Worm (Caenorhabditis elegans) whole organism, L2 larva: ENCODE measurements around the gene sql-1.

ENCODE experiments used
- alr-1 ChIP-seq: fragments of 150-350 bp; optimal IDR thresholded peaks from 2 replicates; lab custom pipeline; 2014; ENCODE audit warnings: missing biosample characterization, missing genetic modification characterization
- blmp-1 ChIP-seq: sonication (generic microtip); optimal IDR thresholded peaks from 2 replicates; lab custom pipeline; 2017; ENCODE audit warnings: missing genetic modification characterization, mild to moderate bottlenecking, missing compliant biosample characterization, antibody characterized with exemption, moderate library complexity; ENCODE audit not compliant: insufficient read depth
- fos-1 ChIP-seq: fragments of 150-350 bp; optimal IDR thresholded peaks from 2 replicates; lab custom pipeline; 2014; ENCODE audit warnings: missing biosample characterization, missing genetic modification characterization
- lin-13 ChIP-seq: fragments of 150-350 bp; optimal IDR thresholded peaks from 2 replicates; lab custom pipeline; 2014; ENCODE audit warnings: missing biosample characterization, missing genetic modification reagents, missing genetic modification characterization
- nhr-21 ChIP-seq: fragments of 150-350 bp; optimal IDR thresholded peaks from 2 replicates; lab custom pipeline; 2014; ENCODE audit warnings: missing biosample characterization, missing genetic modification characterization
- nhr-237 ChIP-seq: fragments of 150-350 bp; optimal IDR thresholded peaks from 2 replicates; lab custom pipeline; 2014; ENCODE audit warnings: missing biosample characterization, missing genetic modification characterization
- nhr-77 ChIP-seq: fragments of 150-350 bp; optimal IDR thresholded peaks from 2 replicates; lab custom pipeline; 2014; ENCODE audit warnings: missing biosample characterization, missing genetic modification characterization
- unc-62 ChIP-seq: fragments of 150-350 bp; optimal IDR thresholded peaks from 2 replicates; lab custom pipeline; 2014; ENCODE audit warnings: missing biosample characterization, missing genetic modification reagents, missing genetic modification characterization

DNA sequence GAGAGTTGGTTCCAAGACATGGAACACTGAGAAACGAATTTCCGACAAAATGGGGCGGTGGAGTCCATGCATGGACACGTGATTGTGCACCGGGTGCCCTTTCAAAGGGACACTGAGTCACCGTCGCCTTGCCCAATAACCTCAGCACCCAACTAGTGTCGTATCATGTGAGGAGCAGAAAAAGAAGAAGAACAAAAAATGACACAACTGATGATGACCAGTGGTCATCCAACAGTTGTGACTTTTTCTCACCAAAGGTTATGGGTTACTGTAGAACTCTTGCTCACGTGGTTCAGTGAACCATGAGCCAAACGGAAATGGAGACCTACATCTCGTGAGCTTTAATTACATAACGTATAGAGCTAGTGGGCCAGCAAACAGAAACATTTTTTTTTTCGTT is 66.4 kb downstream of the sql-1 start:
- TF ChIP-seq blmp-1 (tag; lab: Kevin White, UChicago) (no peak), fos-1 (tag; lab: Kevin White, UChicago) (no peak), alr-1 (no peak), nhr-77 (tag; lab: Kevin White, UChicago) (no peak), nhr-237 (no peak), unc-62 (no peak), nhr-21 (tag; lab: Kevin White, UChicago) (no peak), lin-13 (GFP tag; lab: Kevin White, UChicago) (no peak)
